Fruit fly (Drosophila melanogaster) S2 (cell line): Measurements from ENCODE around the gene Andorra.

Experiments used
- CG8478 ChIP-seq: fragments of >200 bp; optimal IDR thresholded peaks from 2 replicates; lab custom pipeline; 2018
- CTCF ChIP-seq, 2 experiments: fragments of >200 bp; optimal IDR thresholded peaks; 2 replicates each; lab custom pipeline; 2018

- TF ChIP-seq CTCF (optimal IDR thresholded peaks at IDR 0.05; lab: Kevin White, UChicago) (no peak), CG8478 (lab: Kevin White, UChicago) (no peak)
These were observed 26.3 kb downstream of the Andorra start for dm6 chrX:18153001-18153400.
